Worm (Caenorhabditis elegans) whole organism, L4 larva: Measurements from ENCODE around the gene F59B10.4.

Experiments
- Y105C5A.15 ChIP-seq: fragments of 200-800 bp; sonication (Bioruptor generic); IDR thresholded peaks from 2 replicates; pipeline ENCODE4 v1.3.6; 2022; ENCODE audit warnings: missing genetic modification characterization, missing compliant biosample characterization
- aha-1 ChIP-seq: fragments of 150-350 bp; peaks from one replicate; lab custom pipeline; 2014; ENCODE audit warnings: missing biosample characterization, missing genetic modification characterization
- aly-2 ChIP-seq: sonication (generic microtip); optimal IDR thresholded peaks from 2 replicates; lab custom pipeline; 2018; ENCODE audit warnings: missing biosample characterization, missing genetic modification characterization
- ama-1 ChIP-seq: fragments of 150-350 bp; optimal IDR thresholded peaks from 2 replicates; lab custom pipeline; 2014; ENCODE audit warnings: inconsistent platforms, mixed read lengths
- ceh-20 ChIP-seq: fragments of 200-800 bp; sonication (Bioruptor generic); IDR thresholded peaks from 2 replicates; pipeline ENCODE4 v1.3.6; 2022; ENCODE audit warnings: missing genetic modification reagents, missing genetic modification characterization, missing compliant biosample characterization
- ceh-44 ChIP-seq: fragments of 200-800 bp; sonication (Bioruptor generic); IDR thresholded peaks from 2 replicates; pipeline ENCODE4 v1.3.6; 2022; ENCODE audit warnings: missing genetic modification reagents, missing genetic modification characterization, missing compliant biosample characterization
- ctbp-1 ChIP-seq: fragments of 200-800 bp; sonication (Bioruptor generic); IDR thresholded peaks from 2 replicates; pipeline ENCODE4 v1.3.6; 2022; ENCODE audit warnings: missing genetic modification reagents, missing genetic modification characterization, missing compliant biosample characterization
- dmd-6 ChIP-seq: fragments of 200-800 bp; sonication (Bioruptor generic); IDR thresholded peaks from 2 replicates; pipeline ENCODE4 v1.3.6; 2022; ENCODE audit warnings: missing genetic modification reagents, missing genetic modification characterization, missing compliant biosample characterization
- egl-27 ChIP-seq: sonication (generic microtip); optimal IDR thresholded peaks from 3 replicates; lab custom pipeline; 2017; ENCODE audit warnings: missing biosample characterization, missing genetic modification reagents, missing genetic modification characterization
- egl-43 ChIP-seq: fragments of 200-800 bp; sonication (Bioruptor generic); IDR thresholded peaks from 2 replicates; pipeline ENCODE4 v1.3.6; 2022; ENCODE audit warnings: missing genetic modification reagents, missing genetic modification characterization, missing compliant biosample characterization
- hlh-11 ChIP-seq: fragments of 200-800 bp; sonication (Bioruptor generic); optimal IDR thresholded peaks from 2 replicates; lab custom pipeline; 2018; ENCODE audit warnings: mild to moderate bottlenecking, missing genetic modification characterization, missing compliant biosample characterization
- hlh-30 ChIP-seq: sonication (generic microtip); optimal IDR thresholded peaks from 2 replicates; lab custom pipeline; 2017; ENCODE audit warnings: antibody characterized with exemption, mild to moderate bottlenecking, missing genetic modification characterization, missing compliant biosample characterization; ENCODE audit not compliant: insufficient read depth
- lim-7 ChIP-seq: fragments of 200-800 bp; sonication (Bioruptor generic); IDR thresholded peaks from 2 replicates; pipeline ENCODE4 v1.3.6; 2022; ENCODE audit warnings: missing genetic modification characterization, missing compliant biosample characterization
- mdl-1 ChIP-seq, 2 experiments: fragments of 150-350 bp in 1 of 2; sonication (generic microtip) in 1 of 2; optimal IDR thresholded peaks; 2 replicates each; lab custom pipeline; 2014 to 2017; ENCODE audit warnings: missing biosample characterization in 2 of 2, missing genetic modification characterization in 2 of 2
- mep-1 ChIP-seq: fragments of 150-350 bp; sonication (generic microtip); optimal IDR thresholded peaks from 3 replicates; lab custom pipeline; 2014; ENCODE audit warnings: missing biosample characterization, missing genetic modification characterization
- mxl-2 ChIP-seq: fragments of 200-800 bp; sonication (Bioruptor generic); conservative IDR thresholded peaks from 2 replicates; pipeline ENCODE4 v1.3.6; 2022; ENCODE audit warnings: missing genetic modification reagents, missing genetic modification characterization, missing compliant biosample characterization
- nhr-10 ChIP-seq: fragments of 150-350 bp; optimal IDR thresholded peaks from 2 replicates; lab custom pipeline; 2014; ENCODE audit warnings: missing biosample characterization, missing genetic modification characterization
- nhr-111 ChIP-seq: fragments of 200-800 bp; sonication (Bioruptor generic); optimal IDR thresholded peaks from 2 replicates; lab custom pipeline; 2018; ENCODE audit warnings: mild to moderate bottlenecking, missing genetic modification characterization, missing compliant biosample characterization
- nhr-28 ChIP-seq: fragments of 150-350 bp; optimal IDR thresholded peaks from 2 replicates; lab custom pipeline; 2014; ENCODE audit warnings: missing biosample characterization, missing genetic modification characterization
- nhr-41 ChIP-seq: fragments of 200-800 bp; sonication (Bioruptor generic); IDR thresholded peaks from 2 replicates; pipeline ENCODE4 v1.3.6; 2022; ENCODE audit warnings: missing genetic modification reagents, missing genetic modification characterization, missing compliant biosample characterization
- nhr-42 ChIP-seq: fragments of 200-800 bp; sonication (Bioruptor generic); IDR thresholded peaks from 2 replicates; pipeline ENCODE4 v1.3.6; 2022; ENCODE audit warnings: missing genetic modification characterization, missing compliant biosample characterization
- nhr-6 ChIP-seq: fragments of 150-350 bp; optimal IDR thresholded peaks from 2 replicates; lab custom pipeline; 2014; ENCODE audit warnings: missing biosample characterization, missing genetic modification characterization
- pha-4 ChIP-seq, 2 experiments: fragments of 150-350 bp in 1 of 2; fragments of 200-800 bp in 1 of 2; sonication (Bioruptor generic) in 1 of 2; IDR thresholded peaks in 1 of 2; optimal IDR thresholded peaks in 1 of 2; 2 replicates each; pipeline versions ENCODE4 v1.3.6 to Lab custom; 2014 to 2022; ENCODE audit warnings: missing genetic modification characterization in 2 of 2, missing genetic modification reagents in 2 of 2, missing biosample characterization in 1 of 2, missing compliant biosample characterization in 1 of 2
- pqm-1 ChIP-seq: sonication (generic microtip); optimal IDR thresholded peaks from 2 replicates; lab custom pipeline; 2017; ENCODE audit warnings: missing biosample characterization, missing genetic modification characterization
- rbr-2 ChIP-seq: sonication (generic microtip); optimal IDR thresholded peaks from 2 replicates; lab custom pipeline; 2016; ENCODE audit warnings: missing genotype, missing genetic modification characterization, missing compliant biosample characterization
- saeg-2 ChIP-seq: fragments of 200-800 bp; sonication (Bioruptor generic); IDR thresholded peaks from 2 replicates; pipeline ENCODE4 v1.3.6; 2022; ENCODE audit warnings: missing genetic modification reagents, missing genetic modification characterization, missing compliant biosample characterization
- snpc-4 ChIP-seq: fragments of 150-350 bp; optimal IDR thresholded peaks from 2 replicates; lab custom pipeline; 2014; ENCODE audit warnings: missing biosample characterization, missing genetic modification characterization
- unc-130 ChIP-seq: sonication (generic microtip); optimal IDR thresholded peaks from 2 replicates; lab custom pipeline; 2016; ENCODE audit warnings: missing genetic modification reagents, missing genetic modification characterization, missing compliant biosample characterization
- unc-62 ChIP-seq, 3 experiments: fragments of 150-350 bp in 1 of 3; sonication (generic microtip); optimal IDR thresholded peaks in 2 of 3; peaks in 1 of 3; 1 replicate in 1 of 3; 2 replicates in 2 of 3; lab custom pipeline; 2014 to 2017; ENCODE audit warnings: missing biosample characterization in 3 of 3, missing genetic modification characterization in 3 of 3, missing genetic modification reagents in 3 of 3, missing genotype in 1 of 3
- vab-7 ChIP-seq: fragments of 200-800 bp; sonication (Bioruptor generic); IDR thresholded peaks from 2 replicates; pipeline ENCODE4 v1.3.6; 2022; ENCODE audit warnings: missing genetic modification reagents, missing genetic modification characterization, missing compliant biosample characterization
- zag-1 ChIP-seq: fragments of 150-350 bp; optimal IDR thresholded peaks from 2 replicates; lab custom pipeline; 2014; ENCODE audit warnings: missing biosample characterization, missing genetic modification characterization

F59B10.4 gene

ce11 chrII:10481824-10482556, 36.9 kb downstream of the F59B10.4 start, which contains the start of the genes clec-60 and ZK666.11:
TSS of gene clec-60 (minus strand) at chrII:10481874.
TSS of gene ZK666.11 (plus strand) at chrII:10482522.
- TF ChIP-seq nhr-28 (peak; percentile 73), hlh-11 (tag; lab: Kevin White, UChicago) (peak; percentile 37), pqm-1 (peak; percentile 2), dmd-6 (peak; percentile 27; the same call in 1 of the 2 replicates), unc-62 (GFP tag; optimal IDR thresholded peaks at IDR 0.05 in 1 of 2; lab: Kevin White, UChicago) (no peak), unc-62 (tag; optimal IDR thresholded peaks at IDR 0.05; lab: Kevin White, UChicago) (no peak)

- peak; percentile 91 for TF ChIP-seq aha-1
- TF ChIP-seq aly-2 (tag; lab: Kevin White, UChicago): no peak
- no peak for TF ChIP-seq pqm-1
- TF ChIP-seq ceh-44 (GFP tag; lab: Robert Waterston, UW): no peak
- TF ChIP-seq nhr-42 (GFP tag; lab: Robert Waterston, UW): no peak
- no peak for TF ChIP-seq nhr-10 (tag; lab: Kevin White, UChicago)
- no peak for TF ChIP-seq nhr-41
Measured at ce11 chrII:10480043-10480442, 38.9 kb downstream of the F59B10.4 start.

ce11 chrII:10479348-10479747, 39.6 kb downstream of the F59B10.4 start, which contains the start of gene clec-59:
TSS of gene clec-59 (minus strand) at chrII:10479448.
- TF ChIP-seq egl-43 (GFP tag; lab: Robert Waterston, UW): no peak
- no peak for TF ChIP-seq ctbp-1 (GFP tag; lab: Robert Waterston, UW)
- no peak for TF ChIP-seq pha-4 (GFP tag; IDR thresholded peaks at IDR 0.05; lab: Robert Waterston, UW)
- TF ChIP-seq pha-4 (tag; optimal IDR thresholded peaks at IDR 0.05; lab: Kevin White, UChicago): no peak
- TF ChIP-seq mep-1 (tag; lab: Kevin White, UChicago): no peak
- no peak for TF ChIP-seq ama-1 (lab: Kevin White, UChicago)
- TF ChIP-seq mxl-2 (GFP tag; lab: Robert Waterston, UW): no peak
- TF ChIP-seq snpc-4: no peak
- TF ChIP-seq hlh-30: no peak
- no peak for TF ChIP-seq Y105C5A.15 (GFP tag; lab: Robert Waterston, UW)
- no peak for TF ChIP-seq mdl-1 (tag; optimal IDR thresholded peaks at IDR 0.05; lab: Kevin White, UChicago)

- no peak for TF ChIP-seq lim-7 (GFP tag; lab: Robert Waterston, UW)
- TF ChIP-seq egl-27 (tag; lab: Kevin White, UChicago): no peak
Measured at ce11 chrII:10476959-10477358, 42.0 kb downstream of the F59B10.4 start, which contains the start of gene ZK666.4. TSS of gene ZK666.4 (plus strand) at chrII:10477259.

ce11 chrII:10476039-10476438, 42.9 kb downstream of the F59B10.4 start, which contains the start of gene clec-58:
TSS of gene clec-58 (minus strand) at chrII:10476139.
- TF ChIP-seq zag-1 (tag; lab: Kevin White, UChicago) (no peak), rbr-2 (tag; lab: Kevin White, UChicago) (no peak), nhr-111 (no peak), ceh-20 (GFP tag; lab: Robert Waterston, UW) (no peak), nhr-6 (tag; lab: Kevin White, UChicago) (no peak), saeg-2 (GFP tag; lab: Robert Waterston, UW) (no peak), vab-7 (GFP tag; lab: Robert Waterston, UW) (no peak), unc-130 (no peak)
- TF ChIP-seq, all 104 proteins: peak for 0
